Worm (Caenorhabditis elegans) whole organism, young adult: ENCODE data around the gene cyn-17.

ENCODE experiments used
- B0019.2 ChIP-seq: fragments of 200-800 bp; sonication (Bioruptor generic); conservative IDR thresholded peaks from 2 replicates; pipeline ENCODE4 v1.3.6; 2022; ENCODE audit warnings: missing genetic modification reagents, missing genetic modification characterization, missing compliant biosample characterization
- B0035.1 ChIP-seq: sonication (generic microtip); optimal IDR thresholded peaks from 2 replicates; lab custom pipeline; 2016; ENCODE audit warnings: missing genetic modification characterization, mild to moderate bottlenecking, missing compliant biosample characterization, missing genotype, missing genetic modification reagents
- B0336.3 ChIP-seq: fragments of 200-800 bp; sonication (Bioruptor generic); IDR thresholded peaks from 2 replicates; pipeline ENCODE4 v1.3.6; 2022; ENCODE audit warnings: missing genetic modification characterization, missing compliant biosample characterization
- C17E4.6 ChIP-seq: fragments of 200-800 bp; sonication (Bioruptor generic); IDR thresholded peaks from 2 replicates; pipeline ENCODE4 v1.3.6; 2022; ENCODE audit warnings: missing genetic modification reagents, missing genetic modification characterization, missing compliant biosample characterization
- D2030.7 ChIP-seq: fragments of 200-800 bp; sonication (Bioruptor generic); IDR thresholded peaks from 2 replicates; pipeline ENCODE4 v1.3.6; 2022; ENCODE audit warnings: missing genetic modification reagents, missing genetic modification characterization, missing compliant biosample characterization
- F10E7.11 ChIP-seq: sonication (generic microtip); optimal IDR thresholded peaks from 2 replicates; lab custom pipeline; 2017; ENCODE audit warnings: mild to moderate bottlenecking, missing genetic modification characterization, moderate library complexity, missing compliant biosample characterization
- F22D6.2 ChIP-seq: sonication (generic microtip); optimal IDR thresholded peaks from 2 replicates; lab custom pipeline; 2016; ENCODE audit warnings: mild to moderate bottlenecking, missing genetic modification characterization, missing compliant biosample characterization
- F23B12.7 ChIP-seq: sonication (generic microtip); optimal IDR thresholded peaks from 2 replicates; lab custom pipeline; 2017; ENCODE audit warnings: missing genetic modification characterization, mild to moderate bottlenecking, missing compliant biosample characterization, antibody characterized with exemption, moderate library complexity; ENCODE audit not compliant: insufficient read depth
- F57C9.4 ChIP-seq: sonication (generic microtip); optimal IDR thresholded peaks from 2 replicates; lab custom pipeline; 2017; ENCODE audit warnings: mild to moderate bottlenecking, missing genetic modification characterization, missing compliant biosample characterization
- Y56A3A.18 ChIP-seq: fragments of 200-800 bp; sonication (Bioruptor generic); IDR thresholded peaks from 2 replicates; pipeline ENCODE4 v1.3.6; 2022; ENCODE audit warnings: missing genetic modification reagents, missing genetic modification characterization, missing compliant biosample characterization
- akir-1 ChIP-seq: fragments of 200-800 bp; sonication (Bioruptor generic); optimal IDR thresholded peaks from 2 replicates; lab custom pipeline; 2018; ENCODE audit warnings: mild to moderate bottlenecking, missing genetic modification characterization, moderate library complexity, missing compliant biosample characterization
- aptf-3 ChIP-seq: fragments of 200-800 bp; sonication (Bioruptor generic); IDR thresholded peaks from 2 replicates; pipeline ENCODE4 v1.3.6; 2022; ENCODE audit warnings: missing genetic modification characterization, missing compliant biosample characterization
- athp-1 ChIP-seq: sonication (generic microtip); optimal IDR thresholded peaks from 2 replicates; lab custom pipeline; 2017; ENCODE audit warnings: mild to moderate bottlenecking, missing genetic modification characterization, missing compliant biosample characterization
- attf-5 ChIP-seq: fragments of 200-800 bp; sonication (Bioruptor generic); optimal IDR thresholded peaks from 2 replicates; lab custom pipeline; 2018; ENCODE audit warnings: mild to moderate bottlenecking, missing genetic modification characterization, missing compliant biosample characterization
- cebp-2 ChIP-seq: fragments of 200-800 bp; sonication (Bioruptor generic); IDR thresholded peaks from 2 replicates; pipeline ENCODE4 v1.3.6; 2022; ENCODE audit warnings: missing genetic modification characterization, missing compliant biosample characterization
- ceh-91 ChIP-seq: fragments of 200-800 bp; sonication (Bioruptor generic); IDR thresholded peaks from 2 replicates; pipeline ENCODE4 v1.3.6; 2022; ENCODE audit warnings: missing genetic modification reagents, missing genetic modification characterization, missing compliant biosample characterization
- dox-1 ChIP-seq: fragments of 200-800 bp; sonication (Bioruptor generic); IDR thresholded peaks from 2 replicates; pipeline ENCODE4 v1.3.6; 2022; ENCODE audit warnings: missing genetic modification reagents, missing genetic modification characterization, missing compliant biosample characterization
- dpl-1 ChIP-seq: fragments of 150-350 bp; optimal IDR thresholded peaks from 2 replicates; lab custom pipeline; 2014; ENCODE audit warnings: missing biosample characterization, missing genetic modification reagents, missing genetic modification characterization
- egl-18 ChIP-seq: fragments of 200-800 bp; sonication (Bioruptor generic); IDR thresholded peaks from 2 replicates; pipeline ENCODE4 v1.3.6; 2022; ENCODE audit warnings: missing genetic modification reagents, missing genetic modification characterization, missing compliant biosample characterization
- egl-44 ChIP-seq: fragments of 200-800 bp; sonication (Bioruptor generic); IDR thresholded peaks from 2 replicates; pipeline ENCODE4 v1.3.6; 2022; ENCODE audit warnings: missing genetic modification reagents, missing genetic modification characterization, missing compliant biosample characterization
- egrh-3 ChIP-seq: fragments of 200-800 bp; sonication (Bioruptor generic); IDR thresholded peaks from 2 replicates; pipeline ENCODE4 v1.3.6; 2022; ENCODE audit warnings: missing genetic modification reagents, missing genetic modification characterization, missing compliant biosample characterization
- gei-17 ChIP-seq: fragments of 200-800 bp; sonication (Bioruptor generic); optimal IDR thresholded peaks from 2 replicates; lab custom pipeline; 2018; ENCODE audit warnings: mild to moderate bottlenecking, missing genetic modification characterization, missing compliant biosample characterization
- hlh-26 ChIP-seq: fragments of 200-800 bp; sonication (Bioruptor generic); conservative IDR thresholded peaks from 2 replicates; pipeline ENCODE4 v1.3.6; 2022; ENCODE audit warnings: missing genetic modification reagents, missing genetic modification characterization, missing compliant biosample characterization
- hmg-1.2 ChIP-seq: fragments of 200-800 bp; sonication (Bioruptor generic); IDR thresholded peaks from 2 replicates; pipeline ENCODE4 v1.3.6; 2022; ENCODE audit warnings: missing genetic modification reagents, missing genetic modification characterization, missing compliant biosample characterization
- hsf-1 ChIP-seq: fragments of 200-800 bp; sonication (Bioruptor generic); IDR thresholded peaks from 2 replicates; pipeline ENCODE4 v1.3.6; 2022; ENCODE audit warnings: missing genetic modification reagents, missing genetic modification characterization, missing compliant biosample characterization
- lin-26 ChIP-seq: fragments of 200-800 bp; sonication (Bioruptor generic); IDR thresholded peaks from 2 replicates; pipeline ENCODE4 v1.3.6; 2022; ENCODE audit warnings: missing genetic modification reagents, missing genetic modification characterization, missing compliant biosample characterization
- madf-6 ChIP-seq: fragments of 200-800 bp; sonication (Bioruptor generic); IDR thresholded peaks from 2 replicates; pipeline ENCODE4 v1.3.6; 2022; ENCODE audit warnings: missing genetic modification reagents, missing genetic modification characterization, missing compliant biosample characterization
- mcd-1 ChIP-seq: fragments of 200-800 bp; sonication (Bioruptor generic); IDR thresholded peaks from 2 replicates; pipeline ENCODE4 v1.3.6; 2022; ENCODE audit warnings: missing genetic modification reagents, missing genetic modification characterization, missing compliant biosample characterization
- nfya-2 ChIP-seq: fragments of 200-800 bp; sonication (Bioruptor generic); IDR thresholded peaks from 2 replicates; pipeline ENCODE4 v1.3.6; 2022; ENCODE audit warnings: missing genetic modification reagents, missing genetic modification characterization, missing compliant biosample characterization
- nfyb-1 ChIP-seq: fragments of 200-800 bp; sonication (Bioruptor generic); IDR thresholded peaks from 2 replicates; pipeline ENCODE4 v1.3.6; 2022; ENCODE audit warnings: missing genetic modification reagents, missing genetic modification characterization, missing compliant biosample characterization
- nhr-80 ChIP-seq: sonication (generic microtip); optimal IDR thresholded peaks from 2 replicates; lab custom pipeline; 2016; ENCODE audit warnings: missing genetic modification characterization, missing compliant biosample characterization
- nhr-90 ChIP-seq: sonication (generic microtip); optimal IDR thresholded peaks from 2 replicates; lab custom pipeline; 2016; ENCODE audit warnings: missing genotype, mild to moderate bottlenecking, missing genetic modification characterization, missing compliant biosample characterization
- pha-4 ChIP-seq: fragments of 150-350 bp; sonication (generic microtip); optimal IDR thresholded peaks from 2 replicates; lab custom pipeline; 2014; ENCODE audit warnings: missing biosample characterization, missing genetic modification reagents, missing genetic modification characterization
- rec-8 ChIP-seq, 2 experiments: sonication (generic microtip); optimal IDR thresholded peaks; 2 replicates each; lab custom pipeline; 2016; ENCODE audit warnings: mild to moderate bottlenecking in 2 of 2, missing genetic modification characterization in 2 of 2, missing genetic modification reagents in 2 of 2, missing genotype in 2 of 2, missing biosample characterization in 1 of 2, missing compliant biosample characterization in 1 of 2, moderate library complexity in 1 of 2
- snpc-1.3 ChIP-seq: sonication (generic microtip); optimal IDR thresholded peaks from 2 replicates; lab custom pipeline; 2017; ENCODE audit warnings: missing genetic modification characterization, mild to moderate bottlenecking, missing compliant biosample characterization, antibody characterized with exemption, moderate library complexity, missing genotype, missing genetic modification reagents; ENCODE audit not compliant: insufficient read depth
- somi-1 ChIP-seq: fragments of 200-800 bp; sonication (Bioruptor generic); optimal IDR thresholded peaks from 2 replicates; lab custom pipeline; 2018; ENCODE audit warnings: mild to moderate bottlenecking, missing genetic modification characterization, missing compliant biosample characterization
- sptf-2 ChIP-seq: fragments of 200-800 bp; sonication (Bioruptor generic); optimal IDR thresholded peaks from 2 replicates; lab custom pipeline; 2018; ENCODE audit warnings: mild to moderate bottlenecking, missing genetic modification characterization, missing compliant biosample characterization
- tbp1 ChIP-seq: fragments of 200-800 bp; sonication (Bioruptor generic); optimal IDR thresholded peaks from 2 replicates; lab custom pipeline; 2018; ENCODE audit warnings: mild to moderate bottlenecking, missing genetic modification characterization, missing compliant biosample characterization
- tbx-9 ChIP-seq: sonication (generic microtip); optimal IDR thresholded peaks from 2 replicates; lab custom pipeline; 2016; ENCODE audit warnings: borderline replicate concordance, missing genetic modification characterization, inconsistent platforms, missing compliant biosample characterization
- tlf-1 ChIP-seq: fragments of 200-800 bp; sonication (Bioruptor generic); optimal IDR thresholded peaks from 2 replicates; lab custom pipeline; 2018; ENCODE audit warnings: mild to moderate bottlenecking, missing genetic modification characterization, missing compliant biosample characterization
- unc-130 ChIP-seq: sonication (generic microtip); optimal IDR thresholded peaks from 2 replicates; lab custom pipeline; 2016; ENCODE audit warnings: missing genetic modification reagents, missing genetic modification characterization, missing compliant biosample characterization
- unc-62 ChIP-seq: fragments of 150-350 bp; optimal IDR thresholded peaks from 2 replicates; lab custom pipeline; 2014; ENCODE audit warnings: missing biosample characterization, missing genetic modification reagents, missing genetic modification characterization
- zim-3 ChIP-seq: sonication (generic microtip); optimal IDR thresholded peaks from 2 replicates; lab custom pipeline; 2017; ENCODE audit warnings: mild to moderate bottlenecking, missing genetic modification characterization, moderate library complexity, missing compliant biosample characterization
- ztf-22 ChIP-seq: fragments of 200-800 bp; sonication (Bioruptor generic); optimal IDR thresholded peaks from 2 replicates; lab custom pipeline; 2018; ENCODE audit warnings: mild to moderate bottlenecking, missing genetic modification characterization, moderate library complexity, missing compliant biosample characterization
- ztf-28 ChIP-seq: fragments of 200-800 bp; sonication (Bioruptor generic); IDR thresholded peaks from 2 replicates; pipeline ENCODE4 v1.3.6; 2022; ENCODE audit warnings: missing genetic modification reagents, missing genetic modification characterization, missing compliant biosample characterization

Gene cyn-17

DNA sequence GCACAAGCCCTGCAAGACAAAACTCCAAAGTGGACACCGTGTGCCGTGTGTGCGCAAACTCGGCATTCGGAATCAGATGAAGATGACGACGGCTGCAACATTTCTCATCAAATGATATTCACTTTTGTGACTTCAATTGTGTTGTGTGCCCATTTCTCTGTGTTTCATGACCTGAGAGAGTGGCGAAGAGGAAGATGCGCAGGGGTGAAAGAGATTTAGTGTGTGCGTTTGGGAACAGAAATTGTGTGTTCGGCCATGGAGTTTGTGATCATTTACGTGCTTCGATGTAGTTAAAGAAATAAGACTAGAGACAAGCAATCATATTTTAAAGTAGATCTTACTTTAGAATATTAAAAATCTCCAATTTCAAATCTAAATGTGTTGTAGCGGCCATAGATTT is 10.8 kb upstream of the cyn-17 start:
- TF ChIP-seq egl-44 (GFP tag; lab: Robert Waterston, UW) (no peak), hmg-1.2 (GFP tag; lab: Robert Waterston, UW) (peak; percentile 26; the same call in 1 of the 2 replicates), egl-18 (GFP tag; lab: Robert Waterston, UW) (no peak), rec-8 (tag; optimal IDR thresholded peaks at IDR 0.05; lab: Kevin White, UChicago) (no peak), dox-1 (GFP tag; lab: Robert Waterston, UW) (peak; percentile 35; the same call in 1 of the 2 replicates), aptf-3 (GFP tag; lab: Robert Waterston, UW) (no peak), gei-17 (GFP tag; lab: Kevin White, UChicago) (no peak), nfyb-1 (GFP tag; lab: Robert Waterston, UW) (0 out of 2 replicates have a peak, but pooled peaks have one; percentile 41), nhr-80 (tag; lab: Kevin White, UChicago) (peak; percentile 33), snpc-1.3 (tag; lab: Kevin White, UChicago) (no peak)

DNA sequence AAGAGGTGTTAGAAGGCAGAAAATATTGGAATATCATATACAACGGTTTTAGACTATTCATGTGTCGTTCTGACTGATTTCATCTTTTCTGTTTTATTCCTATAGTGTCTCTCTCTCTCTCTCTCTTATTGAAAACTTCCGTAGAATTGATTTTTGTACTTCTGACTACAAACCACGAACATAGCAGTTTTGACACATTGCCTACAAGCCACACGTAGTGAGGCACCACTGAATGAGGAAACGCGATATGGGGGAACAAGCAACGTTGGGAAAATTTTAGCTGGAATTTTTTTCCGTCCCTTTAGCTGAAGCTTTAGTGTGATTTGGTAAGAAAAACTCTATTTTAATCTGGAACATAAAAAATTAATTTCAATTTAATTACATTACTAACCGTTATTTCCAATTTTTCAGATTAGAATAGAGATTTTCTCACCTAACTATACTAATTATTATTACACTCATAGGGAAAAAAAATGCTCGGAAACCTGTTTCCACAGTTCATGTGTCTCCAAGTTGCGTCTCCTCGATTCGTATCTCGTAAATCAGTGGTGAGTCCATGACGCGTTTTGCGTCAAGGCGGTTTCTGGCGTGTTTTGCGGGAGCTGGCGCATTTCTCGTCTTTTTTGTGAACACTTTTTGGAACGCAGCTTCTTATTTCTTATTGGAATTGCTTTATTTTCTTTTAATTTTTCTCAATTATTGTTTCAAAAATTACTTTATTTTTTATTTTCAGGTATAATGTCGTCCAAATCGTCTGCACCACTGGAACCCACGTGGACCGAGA is 8.8 kb upstream of the cyn-17 start, which contains the start of the genes nhr-142 and F44E7.9:
TSS of gene nhr-142 (minus strand) at position 57 of the 784 bp plus-strand sequence.
TSS of gene F44E7.9 (plus strand) at position 734 of the 784 bp plus-strand sequence.
- TF ChIP-seq nfya-2 (GFP tag; lab: Robert Waterston, UW) = no peak
- no peak for TF ChIP-seq F57C9.4 (tag; lab: Kevin White, UChicago)
- peak; percentile 76 for TF ChIP-seq D2030.7
- peak; percentile 78 for TF ChIP-seq madf-6
- no peak for TF ChIP-seq pha-4
- TF ChIP-seq F22D6.2 = peak; percentile 47
- no peak for TF ChIP-seq nhr-90 (tag; lab: Kevin White, UChicago)
- TF ChIP-seq tbp1 (GFP tag; lab: Kevin White, UChicago) = peak; percentile 68
- no peak for TF ChIP-seq zim-3 (tag; lab: Kevin White, UChicago)
- TF ChIP-seq B0019.2 (GFP tag; lab: Robert Waterston, UW) = no peak
- TF ChIP-seq C17E4.6 = 0 out of 2 replicates have a peak, but pooled peaks have one; percentile 22
- peak; percentile 51; the same call in 1 of the 2 replicates for TF ChIP-seq egrh-3
- TF ChIP-seq hsf-1 (GFP tag; lab: Robert Waterston, UW) = 0 out of 2 replicates have a peak, but pooled peaks have one; percentile 10
- no peak for TF ChIP-seq lin-26 (GFP tag; lab: Robert Waterston, UW)
- peak; percentile 86 for TF ChIP-seq attf-5 (GFP tag; lab: Kevin White, UChicago)
- peak; percentile 40 for TF ChIP-seq unc-130 (GFP tag; lab: Kevin White, UChicago)
- peak; percentile 87 for TF ChIP-seq mcd-1 (GFP tag; lab: Robert Waterston, UW)
- TF ChIP-seq B0336.3 = peak; percentile 71
- TF ChIP-seq ztf-22 (GFP tag; lab: Kevin White, UChicago) = no peak
- TF ChIP-seq tbx-9 = no peak
- TF ChIP-seq akir-1 (GFP tag; lab: Kevin White, UChicago) = no peak
- TF ChIP-seq sptf-2 (GFP tag; lab: Kevin White, UChicago) = no peak
- TF ChIP-seq Y56A3A.18 (GFP tag; lab: Robert Waterston, UW) = no peak
- TF ChIP-seq dpl-1 (GFP tag; lab: Kevin White, UChicago) = peak; percentile 50
- no peak for TF ChIP-seq hlh-26
- peak; percentile 65 for TF ChIP-seq F23B12.7 (tag; lab: Kevin White, UChicago)
- no peak for TF ChIP-seq unc-62 (GFP tag; lab: Kevin White, UChicago)
- TF ChIP-seq ceh-91 = peak; percentile 54
- TF ChIP-seq B0035.1 = peak; percentile 43
- TF ChIP-seq athp-1 (tag; lab: Kevin White, UChicago) = peak; percentile 56
- no peak for TF ChIP-seq cebp-2 (GFP tag; lab: Robert Waterston, UW)
- TF ChIP-seq F10E7.11 (tag; lab: Kevin White, UChicago) = no peak
- peak; percentile 59 for TF ChIP-seq somi-1 (GFP tag; lab: Kevin White, UChicago)
- TF ChIP-seq tlf-1 = peak; percentile 78
- TF ChIP-seq ztf-28 (GFP tag; lab: Robert Waterston, UW) = 0 out of 2 replicates have a peak, but pooled peaks have one; percentile 39
